Worm (Caenorhabditis elegans) whole organism, L2 larva: ENCODE results near the gene Y53F4B.9.

Source experiments
- F13H6.1 ChIP-seq: sonication (generic microtip); optimal IDR thresholded peaks from 2 replicates; lab custom pipeline; 2016; ENCODE audit warnings: missing genetic modification characterization, missing compliant biosample characterization
- ZK546.5 ChIP-seq: sonication (generic microtip); optimal IDR thresholded peaks from 2 replicates; lab custom pipeline; 2017; ENCODE audit warnings: missing biosample characterization, missing genetic modification characterization
- ama-1 ChIP-seq: fragments of 150-350 bp; optimal IDR thresholded peaks from 2 replicates; lab custom pipeline; 2018; ENCODE audit warnings: inconsistent platforms
- elt-1 ChIP-seq: fragments of 150-350 bp; optimal IDR thresholded peaks from 2 replicates; lab custom pipeline; 2014; ENCODE audit warnings: missing biosample characterization, missing genetic modification characterization
- elt-3 ChIP-seq: sonication (generic microtip); optimal IDR thresholded peaks from 2 replicates; lab custom pipeline; 2017; ENCODE audit warnings: missing biosample characterization, missing genetic modification characterization
- fos-1 ChIP-seq: fragments of 150-350 bp; optimal IDR thresholded peaks from 2 replicates; lab custom pipeline; 2014; ENCODE audit warnings: missing biosample characterization, missing genetic modification characterization
- lin-13 ChIP-seq: fragments of 150-350 bp; optimal IDR thresholded peaks from 2 replicates; lab custom pipeline; 2014; ENCODE audit warnings: missing biosample characterization, missing genetic modification reagents, missing genetic modification characterization
- lin-39 ChIP-seq: fragments of 150-350 bp; optimal IDR thresholded peaks from 2 replicates; lab custom pipeline; 2014; ENCODE audit warnings: missing biosample characterization, missing genetic modification reagents, missing genetic modification characterization
- lsy-2 ChIP-seq, 2 experiments: fragments of 150-350 bp in 1 of 2; sonication (generic microtip) in 1 of 2; optimal IDR thresholded peaks; 2 replicates each; lab custom pipeline; 2014 to 2017; ENCODE audit warnings: missing biosample characterization in 2 of 2, missing genetic modification characterization in 2 of 2
- mdl-1 ChIP-seq, 2 experiments: fragments of 150-350 bp in 1 of 2; sonication (generic microtip) in 1 of 2; optimal IDR thresholded peaks; 2 replicates each; lab custom pipeline; 2017; ENCODE audit warnings: missing biosample characterization in 2 of 2, missing genetic modification characterization in 2 of 2
- nhr-10 ChIP-seq: sonication (generic microtip); optimal IDR thresholded peaks from 2 replicates; lab custom pipeline; 2017; ENCODE audit warnings: missing biosample characterization, missing genetic modification characterization
- nhr-21 ChIP-seq: fragments of 150-350 bp; optimal IDR thresholded peaks from 2 replicates; lab custom pipeline; 2014; ENCODE audit warnings: missing biosample characterization, missing genetic modification characterization
- sem-4 ChIP-seq: fragments of 150-350 bp; optimal IDR thresholded peaks from 2 replicates; lab custom pipeline; 2014; ENCODE audit warnings: missing biosample characterization, missing genetic modification reagents, missing genetic modification characterization
- snpc-4 ChIP-seq: fragments of 150-350 bp; optimal IDR thresholded peaks from 2 replicates; lab custom pipeline; 2014; ENCODE audit warnings: missing biosample characterization, missing genetic modification characterization

DNA sequence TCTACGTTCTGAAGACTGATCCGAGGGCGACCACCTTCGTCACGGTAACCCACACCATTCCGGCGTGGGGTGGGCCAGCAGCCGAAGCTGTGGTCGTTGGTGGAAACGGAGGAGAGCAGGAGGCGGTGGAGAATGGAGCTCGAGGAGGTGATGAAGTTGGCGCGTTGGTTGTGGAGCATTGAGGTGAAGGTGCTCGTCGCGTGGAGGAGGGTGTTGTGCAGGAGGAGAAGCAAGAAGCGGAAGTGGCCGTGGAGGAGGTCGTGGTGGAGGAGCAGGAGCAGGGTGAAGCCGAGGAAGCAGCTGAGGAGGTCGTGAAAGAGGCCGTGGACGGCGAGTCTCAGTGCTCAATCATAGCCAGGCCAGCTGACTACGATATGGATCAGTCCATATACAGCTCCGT, 48.1 kb upstream of the Y53F4B.9 start, which contains the start of gene Y53F4B.17:
- TF ChIP-seq ama-1 (lab: Kevin White, UChicago) (no peak), fos-1 (tag; lab: Kevin White, UChicago) (no peak), lin-13 (GFP tag; lab: Kevin White, UChicago) (no peak), nhr-10 (tag; lab: Kevin White, UChicago) (no peak), mdl-1 (tag; optimal IDR thresholded peaks at IDR 0.05; lab: Kevin White, UChicago) (no peak), nhr-21 (tag; lab: Kevin White, UChicago) (no peak), F13H6.1 (tag; lab: Kevin White, UChicago) (no peak), elt-3 (no peak), elt-1 (no peak), sem-4 (tag; lab: Kevin White, UChicago) (no peak), lin-39 (tag; lab: Kevin White, UChicago) (no peak), snpc-4 (tag; lab: Kevin White, UChicago) (no peak), lsy-2 (tag; optimal IDR thresholded peaks at IDR 0.05; lab: Kevin White, UChicago) (no peak), ZK546.5 (tag; lab: Kevin White, UChicago) (no peak)
